Worm (Caenorhabditis elegans) whole organism, early embryonic: ENCODE data around the gene chhy-1.

Source experiments
- B0310.2 ChIP-seq: sonication (generic microtip); optimal IDR thresholded peaks from 2 replicates; lab custom pipeline; 2016; ENCODE audit warnings: mild to moderate bottlenecking, missing genetic modification characterization, missing compliant biosample characterization
- aly-1 ChIP-seq: sonication (generic microtip); optimal IDR thresholded peaks from 2 replicates; lab custom pipeline; 2016; ENCODE audit warnings: missing genetic modification characterization, missing compliant biosample characterization
- ama-1 ChIP-seq: fragments of 150-350 bp; optimal IDR thresholded peaks from 2 replicates; lab custom pipeline; 2014
- ets-7 ChIP-seq: sonication (generic microtip); optimal IDR thresholded peaks from 2 replicates; lab custom pipeline; 2016; ENCODE audit warnings: missing genotype, missing genetic modification characterization, missing compliant biosample characterization
- flt-1 ChIP-seq: fragments of 200-800 bp; sonication (Bioruptor generic); IDR thresholded peaks from 2 replicates; pipeline ENCODE4 v1.3.6; 2022; ENCODE audit warnings: missing genetic modification characterization, missing compliant biosample characterization
- hmg-4 ChIP-seq: fragments of 200-800 bp; sonication (Bioruptor generic); optimal IDR thresholded peaks from 2 replicates; lab custom pipeline; 2018; ENCODE audit warnings: mild to moderate bottlenecking, missing genetic modification characterization, missing compliant biosample characterization
- scrt-1 ChIP-seq: fragments of 200-800 bp; sonication (Bioruptor generic); IDR thresholded peaks from 2 replicates; pipeline ENCODE4 v1.3.6; 2022; ENCODE audit warnings: missing genetic modification characterization, missing compliant biosample characterization

DNA sequence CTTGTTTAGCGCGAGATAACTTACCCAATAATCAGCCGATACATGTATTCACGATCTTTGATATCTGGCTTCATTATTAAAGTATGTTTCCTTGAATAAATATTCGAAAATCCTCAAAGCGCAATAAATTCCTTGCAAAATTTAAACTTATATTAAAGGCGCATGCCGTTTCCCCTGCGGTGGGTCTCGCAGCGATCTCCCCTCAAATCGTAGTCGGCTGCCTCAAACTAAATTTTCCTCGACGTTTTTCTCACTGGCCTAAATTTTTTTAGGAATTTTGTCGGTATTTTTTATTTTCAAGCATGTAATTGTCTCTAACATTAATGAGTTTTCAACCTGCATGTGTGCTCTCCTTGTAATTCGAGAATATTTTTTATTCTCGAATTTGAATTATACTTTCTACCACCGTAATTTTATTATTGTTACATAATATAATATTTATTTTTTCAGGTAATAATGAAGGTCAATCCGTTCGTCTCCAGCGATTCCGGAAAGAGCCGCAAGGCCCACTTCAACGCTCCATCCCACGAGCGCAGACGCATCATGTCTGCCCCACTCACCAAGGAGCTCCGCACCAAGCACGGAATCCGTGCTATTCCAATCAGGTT lies 15.0 kb downstream of the chhy-1 start, which contains the start of the genes cpf-1 and rpl-26:
- TF ChIP-seq flt-1 (GFP tag; lab: Robert Waterston, UW): no peak
- TF ChIP-seq B0310.2 (tag; lab: Kevin White, UChicago): no peak
- TF ChIP-seq scrt-1 (GFP tag; lab: Robert Waterston, UW): no peak
- TF ChIP-seq hmg-4 (GFP tag; lab: Kevin White, UChicago): no peak
- no peak for TF ChIP-seq aly-1 (tag; lab: Kevin White, UChicago)
- TF ChIP-seq ets-7 (tag; lab: Kevin White, UChicago): no peak
- TF ChIP-seq ama-1: no peak
